Worm (Caenorhabditis elegans): ENCODE measurements around the gene nhr-214.
A peak's percentile ranks its signal among the peaks of the same experiment; 100 is the strongest.

DNA sequence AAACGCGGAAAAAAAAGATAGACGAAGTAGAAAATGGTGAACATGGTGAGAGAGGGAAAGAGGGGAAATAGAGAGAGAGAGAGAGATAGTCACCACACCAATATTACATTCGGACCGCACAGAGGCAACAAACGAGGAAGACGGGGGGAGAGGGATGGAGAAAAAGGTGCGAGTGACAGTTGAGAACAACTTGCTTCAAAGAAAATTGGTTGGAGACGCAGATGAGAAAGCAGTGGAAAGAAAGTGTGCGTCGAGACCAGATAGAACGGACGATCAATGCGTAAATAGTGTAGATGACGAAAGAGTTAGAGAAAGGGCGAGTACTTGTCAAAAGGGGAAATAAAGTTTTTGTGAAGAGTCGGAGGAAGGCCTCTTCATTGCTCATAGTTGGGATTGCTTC is 31.5 kb downstream of the nhr-214 start:
- TF ChIP-seq lsy-2 (tag; optimal IDR thresholded peaks at IDR 0.05), result peak; percentile 39 to 78
- TF ChIP-seq ceh-82 (tag; optimal IDR thresholded peaks at IDR 0.05), result no peak
- no peak for TF ChIP-seq skn-1 (tag; optimal IDR thresholded peaks at IDR 0.05)
